Worm (Caenorhabditis elegans) whole organism, mixed stage, embryonic: ENCODE results near the gene fbxb-15.

Source experiments
- blmp-1 ChIP-seq: fragments of 150-350 bp; optimal IDR thresholded peaks from 2 replicates; lab custom pipeline; 2014; ENCODE audit warnings: missing biosample characterization, missing genetic modification characterization
- ces-1 ChIP-seq: fragments of 150-350 bp; optimal IDR thresholded peaks from 2 replicates; lab custom pipeline; 2014; ENCODE audit warnings: missing biosample characterization, missing genetic modification reagents, missing genetic modification characterization
- elt-3 ChIP-seq: fragments of 150-350 bp; optimal IDR thresholded peaks from 2 replicates; lab custom pipeline; 2014; ENCODE audit warnings: missing biosample characterization, missing genetic modification characterization
- lin-13 ChIP-seq: fragments of 150-350 bp; optimal IDR thresholded peaks from 2 replicates; lab custom pipeline; 2014; ENCODE audit warnings: missing biosample characterization, missing genetic modification characterization
- lsy-2 ChIP-seq: fragments of 150-350 bp; optimal IDR thresholded peaks from 2 replicates; lab custom pipeline; 2014; ENCODE audit warnings: missing biosample characterization, missing genetic modification characterization
- nhr-237 ChIP-seq: fragments of 150-350 bp; optimal IDR thresholded peaks from 2 replicates; lab custom pipeline; 2014; ENCODE audit warnings: missing biosample characterization, missing genetic modification characterization
- nhr-28 ChIP-seq: fragments of 150-350 bp; optimal IDR thresholded peaks from 2 replicates; lab custom pipeline; 2014; ENCODE audit warnings: missing biosample characterization, missing genetic modification characterization
- pha-4 ChIP-seq: fragments of 150-350 bp; optimal IDR thresholded peaks from 2 replicates; lab custom pipeline; 2018; ENCODE audit warnings: missing biosample characterization, missing genetic modification reagents, missing genetic modification characterization
- sem-2 ChIP-seq: fragments of 200-800 bp; sonication (Bioruptor generic); optimal IDR thresholded peaks from 2 replicates; lab custom pipeline; 2018; ENCODE audit warnings: mild to moderate bottlenecking, missing genetic modification characterization, missing compliant biosample characterization
- snpc-4 ChIP-seq: fragments of 150-350 bp; optimal IDR thresholded peaks from 2 replicates; lab custom pipeline; 2014; ENCODE audit warnings: missing biosample characterization, missing genetic modification characterization
- unc-62 ChIP-seq: fragments of 150-350 bp; optimal IDR thresholded peaks from 2 replicates; lab custom pipeline; 2014; ENCODE audit warnings: missing biosample characterization, missing genetic modification reagents, missing genetic modification characterization
- ztf-11 ChIP-seq: fragments of 150-350 bp; optimal IDR thresholded peaks from 2 replicates; lab custom pipeline; 2014; ENCODE audit warnings: missing biosample characterization, missing genetic modification characterization

ce11 chrII:1607575-1607974 lies 45.7 kb downstream of the fbxb-15 start:
- TF ChIP-seq lin-13 (no peak), pha-4 (tag; lab: Kevin White, UChicago) (no peak), unc-62 (no peak), ces-1 (GFP tag; lab: Kevin White, UChicago) (no peak), ztf-11 (tag; lab: Kevin White, UChicago) (no peak), blmp-1 (tag; lab: Kevin White, UChicago) (no peak), lsy-2 (tag; lab: Kevin White, UChicago) (no peak), snpc-4 (tag; lab: Kevin White, UChicago) (no peak), sem-2 (GFP tag; lab: Kevin White, UChicago) (no peak), elt-3 (tag; lab: Kevin White, UChicago) (no peak), nhr-237 (tag; lab: Kevin White, UChicago) (no peak), nhr-28 (tag; lab: Kevin White, UChicago) (no peak)
